Worm (Caenorhabditis elegans) whole organism, L4 larva: ENCODE measurements around the gene crh-1.

ENCODE experiments used
- F37D6.2 ChIP-seq: sonication (generic microtip); optimal IDR thresholded peaks from 2 replicates; lab custom pipeline; 2016; ENCODE audit warnings: mild to moderate bottlenecking, missing genetic modification characterization, missing compliant biosample characterization
- Y105C5A.15 ChIP-seq: fragments of 200-800 bp; sonication (Bioruptor generic); IDR thresholded peaks from 2 replicates; pipeline ENCODE4 v1.3.6; 2022; ENCODE audit warnings: missing genetic modification characterization, missing compliant biosample characterization
- aha-1 ChIP-seq: fragments of 150-350 bp; peaks from one replicate; lab custom pipeline; 2014; ENCODE audit warnings: missing biosample characterization, missing genetic modification characterization
- ceh-20 ChIP-seq: fragments of 200-800 bp; sonication (Bioruptor generic); IDR thresholded peaks from 2 replicates; pipeline ENCODE4 v1.3.6; 2022; ENCODE audit warnings: missing genetic modification reagents, missing genetic modification characterization, missing compliant biosample characterization
- daf-16 ChIP-seq, 3 experiments: sonication (generic microtip); optimal IDR thresholded peaks; 2 replicates each; lab custom pipeline; 2016 to 2017; ENCODE audit warnings: missing genetic modification characterization in 3 of 3, missing genetic modification reagents in 3 of 3, mild to moderate bottlenecking in 2 of 3, missing compliant biosample characterization in 2 of 3, missing biosample characterization in 1 of 3, moderate library complexity in 1 of 3
- daf-8 ChIP-seq: fragments of 200-800 bp; sonication (Bioruptor generic); IDR thresholded peaks from 2 replicates; pipeline ENCODE4 v1.3.6; 2022; ENCODE audit warnings: missing genetic modification characterization, missing compliant biosample characterization
- dpl-1 ChIP-seq: fragments of 150-350 bp; optimal IDR thresholded peaks from 2 replicates; lab custom pipeline; 2014; ENCODE audit warnings: missing biosample characterization, missing genetic modification reagents, missing genetic modification characterization
- dve-1 ChIP-seq: sonication (generic microtip); optimal IDR thresholded peaks from 2 replicates; lab custom pipeline; 2017; ENCODE audit warnings: antibody characterized with exemption, mild to moderate bottlenecking, missing genetic modification characterization, missing compliant biosample characterization; ENCODE audit not compliant: insufficient read depth
- hlh-11 ChIP-seq: fragments of 200-800 bp; sonication (Bioruptor generic); optimal IDR thresholded peaks from 2 replicates; lab custom pipeline; 2018; ENCODE audit warnings: mild to moderate bottlenecking, missing genetic modification characterization, missing compliant biosample characterization
- lin-15B ChIP-seq: fragments of 150-350 bp; sonication (generic microtip); optimal IDR thresholded peaks from 3 replicates; lab custom pipeline; 2014; ENCODE audit warnings: missing biosample characterization, missing genetic modification characterization
- madf-5 ChIP-seq, 2 experiments: fragments of 200-800 bp; sonication (Bioruptor generic); IDR thresholded peaks; 2 replicates each; pipeline ENCODE4 v1.3.6; 2022; ENCODE audit warnings: missing compliant biosample characterization in 2 of 2, missing genetic modification characterization in 2 of 2
- madf-9 ChIP-seq: fragments of 200-800 bp; sonication (Bioruptor generic); conservative IDR thresholded peaks from 2 replicates; pipeline ENCODE4 v1.3.6; 2022; ENCODE audit warnings: missing genetic modification reagents, missing genetic modification characterization, missing compliant biosample characterization
- mdl-1 ChIP-seq, 2 experiments: fragments of 150-350 bp in 1 of 2; sonication (generic microtip) in 1 of 2; optimal IDR thresholded peaks; 2 replicates each; lab custom pipeline; 2014 to 2017; ENCODE audit warnings: missing biosample characterization in 2 of 2, missing genetic modification characterization in 2 of 2
- mep-1 ChIP-seq: fragments of 150-350 bp; sonication (generic microtip); optimal IDR thresholded peaks from 3 replicates; lab custom pipeline; 2014; ENCODE audit warnings: missing biosample characterization, missing genetic modification characterization
- nhr-10 ChIP-seq: fragments of 150-350 bp; optimal IDR thresholded peaks from 2 replicates; lab custom pipeline; 2014; ENCODE audit warnings: missing biosample characterization, missing genetic modification characterization
- nhr-102 ChIP-seq: sonication (generic microtip); optimal IDR thresholded peaks from 2 replicates; lab custom pipeline; 2016; ENCODE audit warnings: mild to moderate bottlenecking, missing genetic modification characterization, moderate library complexity, missing compliant biosample characterization
- nhr-11 ChIP-seq: fragments of 150-350 bp; optimal IDR thresholded peaks from 2 replicates; lab custom pipeline; 2014; ENCODE audit warnings: missing biosample characterization, missing genetic modification characterization
- nhr-28 ChIP-seq: fragments of 150-350 bp; optimal IDR thresholded peaks from 2 replicates; lab custom pipeline; 2014; ENCODE audit warnings: missing biosample characterization, missing genetic modification characterization
- pha-4 ChIP-seq, 2 experiments: fragments of 150-350 bp in 1 of 2; fragments of 200-800 bp in 1 of 2; sonication (Bioruptor generic) in 1 of 2; IDR thresholded peaks in 1 of 2; optimal IDR thresholded peaks in 1 of 2; 2 replicates each; pipeline versions ENCODE4 v1.3.6 to Lab custom; 2014 to 2022; ENCODE audit warnings: missing genetic modification characterization in 2 of 2, missing genetic modification reagents in 2 of 2, missing biosample characterization in 1 of 2, missing compliant biosample characterization in 1 of 2
- rbr-2 ChIP-seq: sonication (generic microtip); optimal IDR thresholded peaks from 2 replicates; lab custom pipeline; 2016; ENCODE audit warnings: missing genotype, missing genetic modification characterization, missing compliant biosample characterization
- saeg-2 ChIP-seq: fragments of 200-800 bp; sonication (Bioruptor generic); IDR thresholded peaks from 2 replicates; pipeline ENCODE4 v1.3.6; 2022; ENCODE audit warnings: missing genetic modification reagents, missing genetic modification characterization, missing compliant biosample characterization
- skn-1 ChIP-seq: fragments of 150-350 bp; optimal IDR thresholded peaks from 2 replicates; lab custom pipeline; 2014; ENCODE audit warnings: missing biosample characterization, missing genetic modification characterization
- snpc-1.2 ChIP-seq: fragments of 200-800 bp; sonication (Bioruptor generic); IDR thresholded peaks from 2 replicates; pipeline ENCODE4 v1.3.6; 2022; ENCODE audit warnings: missing genetic modification reagents, missing genetic modification characterization, missing compliant biosample characterization
- tra-1 ChIP-seq: fragments of 200-800 bp; sonication (Bioruptor generic); IDR thresholded peaks from 2 replicates; pipeline ENCODE4 v1.3.6; 2022; ENCODE audit warnings: missing genetic modification reagents, missing genetic modification characterization, missing compliant biosample characterization
- unc-62 ChIP-seq, 3 experiments: fragments of 150-350 bp in 1 of 3; sonication (generic microtip); optimal IDR thresholded peaks in 2 of 3; peaks in 1 of 3; 1 replicate in 1 of 3; 2 replicates in 2 of 3; lab custom pipeline; 2014 to 2017; ENCODE audit warnings: missing biosample characterization in 3 of 3, missing genetic modification characterization in 3 of 3, missing genetic modification reagents in 3 of 3, missing genotype in 1 of 3
- vab-7 ChIP-seq: fragments of 200-800 bp; sonication (Bioruptor generic); IDR thresholded peaks from 2 replicates; pipeline ENCODE4 v1.3.6; 2022; ENCODE audit warnings: missing genetic modification reagents, missing genetic modification characterization, missing compliant biosample characterization

crh-1 gene

ce11 chrIII:11738482-11738881 is 80.9 kb downstream of the crh-1 start (continued):
- TF ChIP-seq daf-16 (GFP tag; optimal IDR thresholded peaks at IDR 0.05; lab: Kevin White, UChicago) (no peak), daf-16 (tag; optimal IDR thresholded peaks at IDR 0.05; lab: Kevin White, UChicago) (no peak), unc-62 (GFP tag; optimal IDR thresholded peaks at IDR 0.05 in 1 of 2; lab: Kevin White, UChicago) (peak in 1 of 2 experiments; percentile 65), unc-62 (tag; optimal IDR thresholded peaks at IDR 0.05; lab: Kevin White, UChicago) (no peak), nhr-11 (tag; lab: Kevin White, UChicago) (no peak), mdl-1 (tag; optimal IDR thresholded peaks at IDR 0.05; lab: Kevin White, UChicago) (peak in 1 of 2 experiments; percentile 25), lin-15B (tag; lab: Kevin White, UChicago) (no peak), nhr-10 (tag; lab: Kevin White, UChicago) (no peak), madf-5 (GFP tag; IDR thresholded peaks at IDR 0.05; lab: Robert Waterston, UW) (no peak), dve-1 (tag; lab: Kevin White, UChicago) (peak; percentile 6), nhr-28 (tag; lab: Kevin White, UChicago) (peak; percentile 25), vab-7 (GFP tag; lab: Robert Waterston, UW) (no peak), saeg-2 (GFP tag; lab: Robert Waterston, UW) (no peak), rbr-2 (tag; lab: Kevin White, UChicago) (peak; percentile 1), tra-1 (no peak), mep-1 (peak; percentile 30), F37D6.2 (tag; lab: Kevin White, UChicago) (no peak), nhr-102 (tag; lab: Kevin White, UChicago) (no peak), skn-1 (tag; lab: Kevin White, UChicago) (no peak), madf-9 (GFP tag; lab: Robert Waterston, UW) (no peak), hlh-11 (peak; percentile 53)

ce11 chrIII:11740868-11741267 is 83.3 kb downstream of the crh-1 start:
- no peak for TF ChIP-seq pha-4 (GFP tag; IDR thresholded peaks at IDR 0.05; lab: Robert Waterston, UW)
- TF ChIP-seq pha-4 (tag; optimal IDR thresholded peaks at IDR 0.05; lab: Kevin White, UChicago), result peak; percentile 71
- TF ChIP-seq Y105C5A.15 (GFP tag; lab: Robert Waterston, UW), result no peak
- peak; percentile 46 for TF ChIP-seq aha-1 (tag; lab: Kevin White, UChicago)
- TF ChIP-seq dpl-1 (GFP tag; lab: Kevin White, UChicago), result peak; percentile 3
- TF ChIP-seq, all 104 proteins: peak for 3

- TF ChIP-seq snpc-1.2 (no peak), ceh-20 (no peak), daf-8 (GFP tag; lab: Robert Waterston, UW) (no peak), dpl-1 (GFP tag; lab: Kevin White, UChicago) (no peak)
Measured at ce11 chrIII:11742191-11742590, 84.6 kb downstream of the crh-1 start.
